Worm (Caenorhabditis elegans) whole organism, L2 larva: ENCODE results near the gene rom-2.

Experiments used
- C34F6.9 ChIP-seq: fragments of 150-350 bp; optimal IDR thresholded peaks from 2 replicates; lab custom pipeline; 2014; ENCODE audit warnings: missing biosample characterization, missing genetic modification characterization
- ama-1 ChIP-seq: fragments of 150-350 bp; optimal IDR thresholded peaks from 2 replicates; lab custom pipeline; 2018; ENCODE audit warnings: inconsistent platforms
- ceh-82 ChIP-seq: fragments of 150-350 bp; optimal IDR thresholded peaks from 2 replicates; lab custom pipeline; 2014; ENCODE audit warnings: missing biosample characterization, missing genetic modification characterization
- mab-5 ChIP-seq: fragments of 150-350 bp; optimal IDR thresholded peaks from 2 replicates; lab custom pipeline; 2014; ENCODE audit warnings: missing biosample characterization, missing genetic modification characterization
- nhr-23 ChIP-seq: fragments of 150-350 bp; optimal IDR thresholded peaks from 2 replicates; lab custom pipeline; 2014; ENCODE audit warnings: missing biosample characterization, missing genetic modification reagents, missing genetic modification characterization
- snpc-4 ChIP-seq: fragments of 150-350 bp; optimal IDR thresholded peaks from 2 replicates; lab custom pipeline; 2014; ENCODE audit warnings: missing biosample characterization, missing genetic modification characterization
- zag-1 ChIP-seq: fragments of 150-350 bp; optimal IDR thresholded peaks from 2 replicates; lab custom pipeline; 2014; ENCODE audit warnings: missing biosample characterization, missing genetic modification characterization
- ztf-11 ChIP-seq: sonication (generic microtip); optimal IDR thresholded peaks from 2 replicates; lab custom pipeline; 2017; ENCODE audit warnings: missing biosample characterization, missing genetic modification characterization

- TF ChIP-seq nhr-23 (tag; lab: Kevin White, UChicago), result no peak
- TF ChIP-seq C34F6.9, result no peak
- TF ChIP-seq ama-1 (lab: Kevin White, UChicago), result no peak
- no peak for TF ChIP-seq zag-1
- TF ChIP-seq ztf-11, result no peak
- no peak for TF ChIP-seq mab-5
- no peak for TF ChIP-seq ceh-82 (tag; lab: Kevin White, UChicago)
- no peak for TF ChIP-seq snpc-4
Observed at ce11 chrIII:9623460-9623859, 28.0 kb upstream of the rom-2 start.
